Worm (Caenorhabditis elegans) whole organism, midembryonic: ENCODE measurements around the gene W02D7.12.

Source experiments
- T22C8.4 ChIP-seq: fragments of 200-800 bp; sonication (Bioruptor generic); IDR thresholded peaks from 2 replicates; pipeline ENCODE4 v1.3.6; 2022; ENCODE audit warnings: missing genetic modification characterization, missing compliant biosample characterization
- cog-1 ChIP-seq: sonication (generic microtip); optimal IDR thresholded peaks from 2 replicates; lab custom pipeline; 2016; ENCODE audit warnings: missing genetic modification characterization, missing compliant biosample characterization
- flt-1 ChIP-seq: fragments of 200-800 bp; sonication (Bioruptor generic); IDR thresholded peaks from 2 replicates; pipeline ENCODE4 v1.3.6; 2022; ENCODE audit warnings: missing genetic modification characterization, missing compliant biosample characterization
- klf-2 ChIP-seq: fragments of 200-800 bp; sonication (Bioruptor generic); conservative IDR thresholded peaks from 2 replicates; pipeline ENCODE4 v1.3.6; 2022; ENCODE audit warnings: missing genetic modification reagents, missing genetic modification characterization, missing compliant biosample characterization
- med-1 ChIP-seq: sonication (generic microtip); optimal IDR thresholded peaks from 2 replicates; lab custom pipeline; 2017; ENCODE audit warnings: missing genetic modification characterization, mild to moderate bottlenecking, missing compliant biosample characterization, antibody characterized with exemption, missing genetic modification reagents; ENCODE audit not compliant: insufficient read depth
- ref-1 ChIP-seq: fragments of 200-800 bp; sonication (Bioruptor generic); conservative IDR thresholded peaks from 2 replicates; pipeline ENCODE4 v1.3.6; 2022; ENCODE audit warnings: missing genetic modification reagents, missing genetic modification characterization, missing compliant biosample characterization
- tab-1 ChIP-seq: fragments of 200-800 bp; sonication (Bioruptor generic); IDR thresholded peaks from 2 replicates; pipeline ENCODE4 v1.3.6; 2022; ENCODE audit warnings: missing genetic modification characterization, missing compliant biosample characterization
- ztf-23 ChIP-seq: fragments of 200-800 bp; sonication (Bioruptor generic); IDR thresholded peaks from 2 replicates; pipeline ENCODE4 v1.3.6; 2022; ENCODE audit warnings: missing genetic modification reagents, missing genetic modification characterization, missing compliant biosample characterization
- ztf-29 ChIP-seq: fragments of 200-800 bp; sonication (Bioruptor generic); IDR thresholded peaks from 2 replicates; pipeline ENCODE4 v1.3.6; 2022; ENCODE audit warnings: missing genetic modification reagents, missing genetic modification characterization, missing compliant biosample characterization

Gene W02D7.12

ce11 chrV:8297504-8297903, 13.8 kb upstream of the W02D7.12 start, which contains the start of gene W02D7.4:
W02D7.4 (minus strand) TSS chrV:8297604.
- TF ChIP-seq cog-1 (no peak), med-1 (GFP tag; lab: Kevin White, UChicago) (no peak), T22C8.4 (no peak), ztf-23 (GFP tag; lab: Robert Waterston, UW) (no peak), flt-1 (no peak), ztf-29 (GFP tag; lab: Robert Waterston, UW) (no peak), tab-1 (GFP tag; lab: Robert Waterston, UW) (no peak), ref-1 (GFP tag; lab: Robert Waterston, UW) (no peak), klf-2 (GFP tag; lab: Robert Waterston, UW) (no peak)

ce11 chrV:8299191-8299854, 12.0 kb upstream of the W02D7.12 start, which contains the start of gene W02D7.5:
W02D7.5 (minus strand) TSS chrV:8299241.
- no peak for TF ChIP-seq flt-1
- TF ChIP-seq cog-1, result no peak
- TF ChIP-seq ztf-23 (GFP tag; lab: Robert Waterston, UW), result no peak
- TF ChIP-seq tab-1 (GFP tag; lab: Robert Waterston, UW), result no peak
- no peak for TF ChIP-seq ref-1 (GFP tag; lab: Robert Waterston, UW)
- TF ChIP-seq T22C8.4, result no peak
- TF ChIP-seq klf-2 (GFP tag; lab: Robert Waterston, UW), result no peak
- TF ChIP-seq ztf-29 (GFP tag; lab: Robert Waterston, UW), result no peak
- no peak for TF ChIP-seq med-1 (GFP tag; lab: Kevin White, UChicago)

- TF ChIP-seq klf-2 (GFP tag; lab: Robert Waterston, UW) (no peak), flt-1 (0 out of 2 replicates have a peak, but pooled peaks have one; percentile 40)
These were observed 10.3 kb upstream of the W02D7.12 start, which contains the start of gene W02D7.6 for ce11 chrV:8300935-8301535. W02D7.6 (minus strand) TSS chrV:8301507.

ce11 chrV:8302522-8302921, 8.8 kb upstream of the W02D7.12 start, which contains the start of gene sel-9:
sel-9 (minus strand) TSS chrV:8302580.
- 0 out of 2 replicates have a peak, but pooled peaks have one; percentile 7 for TF ChIP-seq ztf-23 (GFP tag; lab: Robert Waterston, UW)
- TF ChIP-seq ref-1 (GFP tag; lab: Robert Waterston, UW), result no peak

ce11 chrV:8304461-8305195, 6.7 kb upstream of the W02D7.12 start, which contains the start of gene W02D7.11:
W02D7.11 (minus strand) TSS chrV:8304511.
- TF ChIP-seq T22C8.4 (no peak), ref-1 (GFP tag; lab: Robert Waterston, UW) (no peak), flt-1 (no peak), klf-2 (GFP tag; lab: Robert Waterston, UW) (no peak), ztf-23 (GFP tag; lab: Robert Waterston, UW) (no peak), tab-1 (GFP tag; lab: Robert Waterston, UW) (no peak), cog-1 (no peak), med-1 (GFP tag; lab: Kevin White, UChicago) (no peak)

ce11 chrV:8305940-8306339, 5.4 kb upstream of the W02D7.12 start:
- TF ChIP-seq med-1 (GFP tag; lab: Kevin White, UChicago), result no peak
- no peak for TF ChIP-seq tab-1 (GFP tag; lab: Robert Waterston, UW)
- no peak for TF ChIP-seq ref-1 (GFP tag; lab: Robert Waterston, UW)
- TF ChIP-seq ztf-29 (GFP tag; lab: Robert Waterston, UW), result no peak
- TF ChIP-seq cog-1, result no peak
- TF ChIP-seq klf-2 (GFP tag; lab: Robert Waterston, UW), result no peak
- no peak for TF ChIP-seq flt-1
- no peak for TF ChIP-seq T22C8.4
- no peak for TF ChIP-seq ztf-23 (GFP tag; lab: Robert Waterston, UW)

- no peak for TF ChIP-seq flt-1
- no peak for TF ChIP-seq tab-1 (GFP tag; lab: Robert Waterston, UW)
- TF ChIP-seq med-1 (GFP tag; lab: Kevin White, UChicago), result no peak
- TF ChIP-seq T22C8.4, result no peak
- TF ChIP-seq ref-1 (GFP tag; lab: Robert Waterston, UW), result no peak
- TF ChIP-seq klf-2 (GFP tag; lab: Robert Waterston, UW), result no peak
- TF ChIP-seq cog-1, result no peak
- TF ChIP-seq ztf-23 (GFP tag; lab: Robert Waterston, UW), result no peak
- TF ChIP-seq ztf-29 (GFP tag; lab: Robert Waterston, UW), result no peak
These were observed 4.9 kb upstream of the W02D7.12 start, which contains the start of gene W02D7.8 for ce11 chrV:8306366-8306765. W02D7.8 (minus strand) TSS chrV:8306466.

ce11 chrV:8307013-8307412, 4.3 kb upstream of the W02D7.12 start:
- TF ChIP-seq med-1 (GFP tag; lab: Kevin White, UChicago) (no peak), tab-1 (GFP tag; lab: Robert Waterston, UW) (no peak), T22C8.4 (no peak), klf-2 (GFP tag; lab: Robert Waterston, UW) (no peak), cog-1 (no peak), ztf-23 (GFP tag; lab: Robert Waterston, UW) (no peak), flt-1 (no peak), ztf-29 (GFP tag; lab: Robert Waterston, UW) (no peak), ref-1 (GFP tag; lab: Robert Waterston, UW) (no peak)

- TF ChIP-seq klf-2 (GFP tag; lab: Robert Waterston, UW) (no peak), ref-1 (GFP tag; lab: Robert Waterston, UW) (no peak), cog-1 (no peak), tab-1 (GFP tag; lab: Robert Waterston, UW) (no peak), T22C8.4 (no peak), med-1 (GFP tag; lab: Kevin White, UChicago) (no peak), ztf-23 (GFP tag; lab: Robert Waterston, UW) (no peak), ztf-29 (GFP tag; lab: Robert Waterston, UW) (no peak), flt-1 (no peak)
These were observed 3.6 kb upstream of the W02D7.12 start, which contains the start of gene clec-218 for ce11 chrV:8307681-8308080. clec-218 (plus strand) TSS chrV:8307942.
